Worm (Caenorhabditis elegans) whole organism, midembryonic: ENCODE results near the gene H34I24.2.
"Not testable (repeated sequence)": the region's sequence is repeated elsewhere in the genome, so short reads cannot be mapped to it uniquely, and the experiment has no call there.

Experiments used
- cog-1 ChIP-seq: sonication (generic microtip); optimal IDR thresholded peaks from 2 replicates; lab custom pipeline; 2016; ENCODE audit warnings: missing genetic modification characterization, missing compliant biosample characterization
- flt-1 ChIP-seq: fragments of 200-800 bp; sonication (Bioruptor generic); IDR thresholded peaks from 2 replicates; pipeline ENCODE4 v1.3.6; 2022; ENCODE audit warnings: missing genetic modification characterization, missing compliant biosample characterization
- klf-2 ChIP-seq: fragments of 200-800 bp; sonication (Bioruptor generic); conservative IDR thresholded peaks from 2 replicates; pipeline ENCODE4 v1.3.6; 2022; ENCODE audit warnings: missing genetic modification reagents, missing genetic modification characterization, missing compliant biosample characterization
- med-1 ChIP-seq: sonication (generic microtip); optimal IDR thresholded peaks from 2 replicates; lab custom pipeline; 2017; ENCODE audit warnings: missing genetic modification characterization, mild to moderate bottlenecking, missing compliant biosample characterization, antibody characterized with exemption, missing genetic modification reagents; ENCODE audit not compliant: insufficient read depth
- ref-1 ChIP-seq: fragments of 200-800 bp; sonication (Bioruptor generic); conservative IDR thresholded peaks from 2 replicates; pipeline ENCODE4 v1.3.6; 2022; ENCODE audit warnings: missing genetic modification reagents, missing genetic modification characterization, missing compliant biosample characterization
- tab-1 ChIP-seq: fragments of 200-800 bp; sonication (Bioruptor generic); IDR thresholded peaks from 2 replicates; pipeline ENCODE4 v1.3.6; 2022; ENCODE audit warnings: missing genetic modification characterization, missing compliant biosample characterization
- ztf-23 ChIP-seq: fragments of 200-800 bp; sonication (Bioruptor generic); IDR thresholded peaks from 2 replicates; pipeline ENCODE4 v1.3.6; 2022; ENCODE audit warnings: missing genetic modification reagents, missing genetic modification characterization, missing compliant biosample characterization
- ztf-29 ChIP-seq: fragments of 200-800 bp; sonication (Bioruptor generic); IDR thresholded peaks from 2 replicates; pipeline ENCODE4 v1.3.6; 2022; ENCODE audit warnings: missing genetic modification reagents, missing genetic modification characterization, missing compliant biosample characterization

DNA sequence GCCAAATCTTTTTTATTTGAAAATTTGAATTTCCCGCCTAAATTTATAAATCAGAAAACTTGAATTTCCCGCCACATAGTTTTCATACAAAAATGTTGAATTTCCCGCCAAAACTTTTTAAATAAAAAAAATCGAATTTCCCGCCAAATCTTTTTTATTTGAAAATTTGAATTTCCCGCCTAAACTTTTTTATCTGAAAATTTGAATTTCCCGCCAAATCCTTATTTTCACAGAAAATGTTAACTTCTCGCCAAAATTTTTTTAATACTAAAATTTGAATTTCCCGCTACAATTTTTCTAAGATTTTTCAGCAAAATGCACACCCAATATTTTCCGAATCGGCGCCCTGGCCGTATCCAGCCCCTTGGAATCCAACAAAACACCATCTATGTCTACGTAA is 40.1 kb downstream of the H34I24.2 start, which contains the start of gene F56F11.2:
- not testable (repeated sequence) for TF ChIP-seq flt-1; ztf-29 (GFP tag; lab: Robert Waterston, UW); ztf-23; klf-2 (GFP tag; lab: Robert Waterston, UW); med-1 (GFP tag; lab: Kevin White, UChicago); cog-1 (tag; lab: Kevin White, UChicago); ref-1; tab-1
